Worm (Caenorhabditis elegans) whole organism, young adult: ENCODE data around the gene C02D5.4.
A peak's percentile ranks its signal among the peaks of the same experiment; 100 is the strongest.

Source experiments
- Y79H2A.3 ChIP-seq: fragments of 200-800 bp; sonication (Bioruptor generic); conservative IDR thresholded peaks from 2 replicates; pipeline ENCODE4 v1.3.6; 2022; ENCODE audit warnings: missing genetic modification reagents, missing genetic modification characterization, missing compliant biosample characterization
- ama-1 ChIP-seq, 3 experiments: fragments of 150-350 bp in 1 of 3; sonication (generic microtip) in 2 of 3; optimal IDR thresholded peaks; 2 replicates each; lab custom pipeline; 2014 to 2018; ENCODE audit warnings: missing biosample characterization in 2 of 3, missing genetic modification characterization in 2 of 3, missing genetic modification reagents in 2 of 3
- attf-5 ChIP-seq: fragments of 200-800 bp; sonication (Bioruptor generic); optimal IDR thresholded peaks from 2 replicates; lab custom pipeline; 2018; ENCODE audit warnings: mild to moderate bottlenecking, missing genetic modification characterization, missing compliant biosample characterization
- egl-44 ChIP-seq: fragments of 200-800 bp; sonication (Bioruptor generic); IDR thresholded peaks from 2 replicates; pipeline ENCODE4 v1.3.6; 2022; ENCODE audit warnings: missing genetic modification reagents, missing genetic modification characterization, missing compliant biosample characterization
- fkh-3 ChIP-seq: sonication (generic microtip); optimal IDR thresholded peaks from 2 replicates; lab custom pipeline; 2016; ENCODE audit warnings: mild to moderate bottlenecking, missing genetic modification characterization, missing compliant biosample characterization
- hlh-12 ChIP-seq: sonication (generic microtip); optimal IDR thresholded peaks from 2 replicates; lab custom pipeline; 2016; ENCODE audit warnings: missing genetic modification characterization, missing compliant biosample characterization
- nhr-90 ChIP-seq: sonication (generic microtip); optimal IDR thresholded peaks from 2 replicates; lab custom pipeline; 2016; ENCODE audit warnings: missing genotype, mild to moderate bottlenecking, missing genetic modification characterization, missing compliant biosample characterization
- pha-4 ChIP-seq: fragments of 150-350 bp; sonication (generic microtip); optimal IDR thresholded peaks from 2 replicates; lab custom pipeline; 2014; ENCODE audit warnings: missing biosample characterization, missing genetic modification reagents, missing genetic modification characterization
- repo-1 ChIP-seq: sonication (generic microtip); optimal IDR thresholded peaks from 2 replicates; lab custom pipeline; 2017; ENCODE audit warnings: mild to moderate bottlenecking, missing genetic modification characterization, missing compliant biosample characterization
- snpc-4 ChIP-seq, 5 experiments: fragments of 150-350 bp in 1 of 5; sonication (generic microtip) in 4 of 5; optimal IDR thresholded peaks; 2 replicates each; lab custom pipeline; 2014 to 2018; ENCODE audit warnings: missing genetic modification characterization in 5 of 5, missing biosample characterization in 3 of 5, antibody characterized with exemption in 2 of 5, mild to moderate bottlenecking in 2 of 5, missing compliant biosample characterization in 2 of 5, missing genotype in 2 of 5, moderate library complexity in 2 of 5, missing genetic modification reagents in 1 of 5

DNA sequence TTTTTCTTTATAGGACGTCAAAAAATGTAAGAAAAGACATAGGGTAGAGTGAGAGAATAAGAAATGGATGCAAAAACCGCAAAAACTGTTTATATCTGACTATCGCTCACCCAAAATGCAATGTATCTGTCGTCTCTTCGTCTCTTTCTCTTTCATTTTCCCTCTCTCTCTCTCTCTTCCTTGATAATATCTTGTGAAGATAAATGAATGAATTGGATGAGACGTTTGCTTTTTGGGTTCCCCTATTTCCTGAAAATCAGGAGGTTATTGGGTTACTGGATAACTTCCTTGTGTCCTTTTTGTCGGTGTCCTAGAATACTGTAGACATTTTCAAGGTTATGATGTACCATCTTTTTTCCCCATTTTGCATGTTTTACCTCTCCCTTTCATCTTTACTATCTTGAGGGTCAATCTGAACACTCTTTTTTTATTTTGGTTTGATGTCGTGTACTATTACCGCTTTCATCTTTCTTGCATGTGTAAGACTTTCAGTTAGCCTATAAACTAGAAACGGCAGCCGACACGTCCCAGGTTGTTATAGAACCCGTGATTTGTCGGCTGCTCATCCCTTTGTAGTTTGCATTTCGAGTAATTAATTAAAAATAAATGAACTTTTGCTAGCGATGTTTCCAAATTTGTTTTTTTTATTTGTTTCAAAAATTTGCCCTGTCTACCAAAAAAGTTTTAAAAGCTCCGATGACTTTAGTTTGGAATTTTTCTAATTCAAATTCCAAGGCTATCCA lies 23.6 kb downstream of the C02D5.4 start:
- TF ChIP-seq Y79H2A.3 (GFP tag; lab: Robert Waterston, UW) (no peak), pha-4 (no peak), attf-5 (GFP tag; lab: Kevin White, UChicago) (no peak), nhr-90 (tag; lab: Kevin White, UChicago) (no peak), egl-44 (GFP tag; lab: Robert Waterston, UW) (no peak), repo-1 (tag; lab: Kevin White, UChicago) (no peak), snpc-4 (GFP tag; optimal IDR thresholded peaks at IDR 0.05; lab: Kevin White, UChicago) (no peak), snpc-4 (tag; optimal IDR thresholded peaks at IDR 0.05; lab: Kevin White, UChicago) (peak in 2 of 4 experiments; percentile 61 to 62), fkh-3 (tag; lab: Kevin White, UChicago) (no peak), hlh-12 (tag; lab: Kevin White, UChicago) (no peak), ama-1 (optimal IDR thresholded peaks at IDR 0.05; lab: Kevin White, UChicago) (no peak), ama-1 (GFP tag; optimal IDR thresholded peaks at IDR 0.05; lab: Kevin White, UChicago) (no peak)
